Fruit fly (Drosophila melanogaster) whole organism, prepupa: ENCODE results near the gene CG43139.

Experiments
- CG10631 ChIP-seq: fragments of 200-800 bp; sonication (Bioruptor generic); optimal IDR thresholded peaks from 2 replicates; lab custom pipeline; 2016; ENCODE audit warnings: missing biosample characterization, missing genetic modification characterization
- CG11294 ChIP-seq: fragments of 200-800 bp; sonication (Bioruptor generic); IDR thresholded peaks from 2 replicates; pipeline ENCODE4 v1.3.6; 2022; ENCODE audit warnings: missing biosample characterization, missing genetic modification characterization
- CG3032 ChIP-seq: fragments of 200-800 bp; optimal IDR thresholded peaks from 2 replicates; lab custom pipeline; 2019; ENCODE audit warnings: missing biosample characterization, mild to moderate bottlenecking, missing genetic modification characterization, moderate library complexity
- CG34406 ChIP-seq: fragments of 200-800 bp; sonication (Bioruptor generic); optimal IDR thresholded peaks from 3 replicates; lab custom pipeline; 2016; ENCODE audit warnings: missing biosample characterization, missing genetic modification characterization
- CG6163 ChIP-seq: fragments of 200-800 bp; sonication (Bioruptor generic); IDR thresholded peaks from 3 replicates; pipeline ENCODE4 v1.3.6; 2022; ENCODE audit warnings: missing biosample characterization, missing genetic modification characterization
- CG8632 ChIP-seq: fragments of 200-800 bp; sonication (Bioruptor generic); optimal IDR thresholded peaks from 3 replicates; lab custom pipeline; 2016; ENCODE audit warnings: missing biosample characterization, missing genetic modification characterization
- Ets96B ChIP-seq: fragments of 200-800 bp; optimal IDR thresholded peaks from 2 replicates; lab custom pipeline; 2019; ENCODE audit warnings: missing biosample characterization, mild to moderate bottlenecking, missing genetic modification characterization, moderate library complexity
- Gug ChIP-seq: fragments of 200-800 bp; sonication (Bioruptor generic); IDR thresholded peaks from 2 replicates; pipeline ENCODE4 v1.3.6; 2022; ENCODE audit warnings: missing biosample characterization, missing genetic modification characterization
- Hr38 ChIP-seq: sonication (Bioruptor generic); optimal IDR thresholded peaks from 2 replicates; lab custom pipeline; 2016; ENCODE audit warnings: missing biosample characterization, missing genetic modification characterization
- Hr4 ChIP-seq: fragments of 200-800 bp; sonication (Bioruptor generic); optimal IDR thresholded peaks from 3 replicates; lab custom pipeline; 2016; ENCODE audit warnings: missing biosample characterization, missing genetic modification characterization
- Met ChIP-seq: fragments of 200-800 bp; sonication (Bioruptor generic); optimal IDR thresholded peaks from 3 replicates; lab custom pipeline; 2016; ENCODE audit warnings: missing biosample characterization, missing genetic modification characterization
- Sox102F ChIP-seq: fragments of 200-800 bp; sonication (Bioruptor generic); optimal IDR thresholded peaks from 2 replicates; lab custom pipeline; 2016; ENCODE audit warnings: missing biosample characterization, mild to moderate bottlenecking, missing genetic modification characterization
- Sox14 ChIP-seq: fragments of 200-800 bp; sonication (Bioruptor generic); optimal IDR thresholded peaks from 3 replicates; lab custom pipeline; 2016; ENCODE audit warnings: missing biosample characterization, missing genetic modification characterization
- achi ChIP-seq: fragments of 200-800 bp; sonication (Bioruptor generic); optimal IDR thresholded peaks from 3 replicates; lab custom pipeline; 2016; ENCODE audit warnings: missing biosample characterization, missing genetic modification characterization
- fkh ChIP-seq: fragments of 200-800 bp; sonication (Bioruptor generic); optimal IDR thresholded peaks from 3 replicates; lab custom pipeline; 2017; ENCODE audit warnings: missing biosample characterization, mild to moderate bottlenecking, missing genetic modification characterization, moderate library complexity
- pdm3 ChIP-seq: fragments of 200-800 bp; sonication (Bioruptor generic); optimal IDR thresholded peaks from 3 replicates; lab custom pipeline; 2016; ENCODE audit warnings: missing biosample characterization, missing genetic modification characterization
- svp ChIP-seq: fragments of 200-800 bp; sonication (Bioruptor generic); peaks from one replicate; lab custom pipeline; 2016; ENCODE audit warnings: missing biosample characterization, missing genetic modification characterization
- vri ChIP-seq: fragments of 200-800 bp; sonication (Bioruptor generic); optimal IDR thresholded peaks from 3 replicates; lab custom pipeline; 2016; ENCODE audit warnings: missing biosample characterization, mild to moderate bottlenecking, missing genetic modification characterization

Gene CG43139

dm6 chr3R:27463889-27464288 is 37.9 kb downstream of the CG43139 start, which contains the start of gene CG13978:
Gene CG13978, plus strand, starts transcription at chr3R:27464189.
- TF ChIP-seq vri (GFP tag; lab: Kevin White, UChicago) (no peak), achi (GFP tag; lab: Kevin White, UChicago) (no peak), Hr4 (no peak), CG10631 (GFP tag; lab: Kevin White, UChicago) (no peak), Ets96B (tag; lab: Kevin White, UChicago) (no peak), Hr38 (GFP tag; lab: Kevin White, UChicago) (no peak), Met (no peak), Gug (GFP tag; lab: Robert Waterston, UW) (no peak), pdm3 (no peak), CG8632 (GFP tag; lab: Kevin White, UChicago) (no peak), CG3032 (tag; lab: Kevin White, UChicago) (no peak)

dm6 chr3R:27462917-27463316 is 38.9 kb downstream of the CG43139 start:
- TF ChIP-seq svp (GFP tag; lab: Kevin White, UChicago) (no peak), CG34406 (GFP tag; lab: Kevin White, UChicago) (no peak), fkh (no peak), Sox14 (no peak), CG10631 (GFP tag; lab: Kevin White, UChicago) (no peak), Sox102F (GFP tag; lab: Kevin White, UChicago) (no peak), Hr4 (no peak), CG11294 (GFP tag; lab: Robert Waterston, UW) (no peak), CG6163 (no peak)
